Fruit fly (Drosophila melanogaster) Kc167 (cell line): Measurements from ENCODE around the gene CG43750.

ENCODE experiments used
- Myc ChIP-seq: fragments of >200 bp; optimal IDR thresholded peaks from 2 replicates; lab custom pipeline; 2017; ENCODE audit warnings: missing external identifiers
- Sin3A ChIP-seq: fragments of >200 bp; optimal IDR thresholded peaks from 2 replicates; lab custom pipeline; 2018; ENCODE audit warnings: missing external identifiers
- insv ChIP-seq: fragments of >200 bp; optimal IDR thresholded peaks from 3 replicates; lab custom pipeline; 2018; ENCODE audit warnings: missing external identifiers
- psq ChIP-seq: fragments of >200 bp; optimal IDR thresholded peaks from 2 replicates; lab custom pipeline; 2017; ENCODE audit warnings: missing external identifiers
- ttk ChIP-seq: sonication (Bioruptor generic); optimal IDR thresholded peaks from 2 replicates; lab custom pipeline; 2017; ENCODE audit warnings: missing external identifiers

DNA sequence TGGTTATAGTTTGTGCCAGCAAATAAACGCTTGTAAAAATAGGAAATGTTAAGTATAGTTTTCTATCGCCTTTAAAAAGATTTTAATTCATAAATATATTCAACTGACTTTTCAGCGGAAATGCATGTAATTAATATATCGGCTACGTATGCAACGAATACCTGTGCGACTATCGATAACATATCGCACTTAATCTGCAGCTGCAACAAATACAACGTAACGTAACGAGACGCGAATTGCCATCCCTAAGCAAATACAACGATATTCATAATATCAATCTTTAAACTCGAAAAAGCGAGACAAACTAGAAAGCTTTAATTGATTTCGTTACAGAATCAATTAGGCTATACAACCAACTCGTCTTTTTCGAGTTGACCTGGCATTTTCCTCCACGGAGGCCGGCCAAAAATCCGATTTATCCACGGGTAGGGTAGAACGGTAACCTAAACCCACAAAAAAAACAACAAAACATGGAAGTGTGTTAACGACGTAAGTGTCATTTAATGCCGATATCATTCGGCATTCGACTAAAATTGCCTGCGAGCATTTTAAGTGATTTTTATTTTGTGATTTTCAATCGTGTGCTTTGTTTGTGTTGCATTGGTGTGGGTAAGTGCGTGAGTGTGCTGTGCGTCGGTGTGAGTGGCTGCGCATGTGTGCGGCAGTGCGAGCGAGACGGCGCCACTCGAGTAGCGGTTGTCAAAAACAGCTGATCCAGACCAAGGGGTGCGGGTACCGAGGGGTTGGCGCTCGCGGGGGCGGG, 14.7 kb downstream of the CG43750 start, which contains the start of gene Atxn7:
- no peak for TF ChIP-seq insv
- TF ChIP-seq ttk: no peak
- no peak for TF ChIP-seq psq (lab: Kevin White, UChicago)
- no peak for TF ChIP-seq Myc (lab: Kevin White, UChicago)
- TF ChIP-seq Sin3A (lab: Kevin White, UChicago): no peak
